Worm (Caenorhabditis elegans): ENCODE results near the gene D1086.6.

D1086.6 gene

DNA sequence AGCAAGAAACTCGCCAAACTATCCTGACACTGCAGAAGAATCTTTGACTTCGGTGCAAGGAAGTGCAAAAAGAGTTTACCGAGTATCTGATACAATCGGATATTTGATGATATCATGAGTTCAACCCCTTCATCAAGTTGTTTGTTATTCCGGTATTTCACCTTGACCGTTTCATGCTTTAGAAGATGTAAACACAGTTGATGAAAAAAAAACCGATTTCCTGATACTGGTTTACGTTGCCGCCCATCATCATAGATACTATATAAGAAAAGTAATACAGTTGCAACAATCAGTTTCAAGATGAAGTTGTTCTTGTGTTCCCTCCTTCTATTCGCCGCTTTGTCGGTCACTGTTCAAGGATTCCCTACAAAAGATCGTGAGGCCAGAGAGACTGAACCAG lies 27.9 kb downstream of the D1086.6 start, which contains the start of gene H39E23.3:
TSS of gene H39E23.3 (plus strand) at position 301 of the 400 bp plus-strand sequence.
- TF ChIP-seq hnd-1 (tag; optimal IDR thresholded peaks at IDR 0.05) (no peak), ceh-36 (tag; optimal IDR thresholded peaks at IDR 0.05) (no peak), scrt-1 (GFP tag; IDR thresholded peaks at IDR 0.05) (no peak), F13C5.2 (tag; optimal IDR thresholded peaks at IDR 0.05) (no peak), sea-1 (GFP tag; conservative IDR thresholded peaks at IDR 0.05) (no peak), hmbx-1 (tag; optimal IDR thresholded peaks at IDR 0.05) (no peak), flt-1 (GFP tag; IDR thresholded peaks at IDR 0.05) (no peak), ceh-13 (GFP tag; optimal IDR thresholded peaks at IDR 0.05) (no peak), B0310.2 (tag; optimal IDR thresholded peaks at IDR 0.05) (no peak), aly-1 (tag; optimal IDR thresholded peaks at IDR 0.05) (no peak), ama-1 (optimal IDR thresholded peaks at IDR 0.05) (no peak)

DNA sequence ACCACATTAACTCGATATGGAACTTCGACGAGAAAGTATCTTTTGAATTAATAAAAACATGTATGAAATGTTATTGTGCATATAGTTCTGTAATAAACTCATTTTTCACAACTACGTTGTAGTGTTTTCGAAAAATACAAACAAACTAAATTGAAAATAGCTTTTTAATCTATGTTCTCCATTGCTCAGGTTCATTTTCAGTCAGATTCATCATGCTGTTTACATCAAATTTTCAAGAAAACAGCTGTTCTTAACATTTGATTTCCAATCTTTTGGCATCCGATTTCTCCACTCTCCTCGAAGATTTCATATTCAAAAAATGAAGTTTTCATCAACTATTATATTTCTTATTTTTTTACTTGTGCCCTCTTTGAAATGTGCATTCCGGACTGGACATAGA lies 30.4 kb downstream of the D1086.6 start, which contains the start of gene H39E23.2:
TSS of gene H39E23.2 (plus strand) at position 301 of the 400 bp plus-strand sequence.
- TF ChIP-seq hnd-1 (tag; optimal IDR thresholded peaks at IDR 0.05) (no peak), hmg-4 (GFP tag; optimal IDR thresholded peaks at IDR 0.05) (no peak), ama-1 (optimal IDR thresholded peaks at IDR 0.05) (no peak), F13C5.2 (tag; optimal IDR thresholded peaks at IDR 0.05) (no peak), tbx-11 (GFP tag; IDR thresholded peaks at IDR 0.05) (no peak), ceh-13 (GFP tag; optimal IDR thresholded peaks at IDR 0.05) (no peak), sea-1 (GFP tag; conservative IDR thresholded peaks at IDR 0.05) (no peak), tbx-37 (GFP tag; conservative IDR thresholded peaks at IDR 0.05) (no peak), ceh-36 (tag; optimal IDR thresholded peaks at IDR 0.05) (no peak), hmbx-1 (tag; optimal IDR thresholded peaks at IDR 0.05) (no peak), flt-1 (GFP tag; IDR thresholded peaks at IDR 0.05) (no peak), pes-1 (GFP tag; IDR thresholded peaks at IDR 0.05) (no peak)

DNA sequence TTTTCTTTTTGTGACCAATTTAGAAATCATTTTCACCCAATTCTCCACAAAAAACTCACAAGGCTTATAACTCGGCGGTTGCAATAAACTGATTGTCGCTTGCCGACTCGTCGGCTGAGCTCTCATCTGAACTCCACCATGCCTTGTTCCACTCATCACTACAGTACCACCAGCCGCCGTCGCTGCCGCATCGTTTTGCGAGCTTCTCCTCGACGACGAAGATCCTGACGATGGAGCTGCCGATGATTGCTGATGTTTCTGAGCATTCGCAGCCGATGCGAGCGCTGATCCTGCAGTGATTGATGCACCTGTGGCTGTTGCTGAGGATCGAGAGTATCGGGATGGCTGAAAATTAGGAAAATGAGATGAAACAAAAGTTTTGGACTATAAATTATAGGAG lies 41.1 kb downstream of the D1086.6 start:
- TF ChIP-seq tra-4 (tag; optimal IDR thresholded peaks at IDR 0.05) (no peak), hnd-1 (tag; optimal IDR thresholded peaks at IDR 0.05) (no peak), tbx-11 (GFP tag; IDR thresholded peaks at IDR 0.05) (no peak), hmbx-1 (tag; optimal IDR thresholded peaks at IDR 0.05) (no peak), B0310.2 (tag; optimal IDR thresholded peaks at IDR 0.05) (no peak), sea-1 (GFP tag; conservative IDR thresholded peaks at IDR 0.05) (no peak), ceh-36 (tag; optimal IDR thresholded peaks at IDR 0.05) (no peak), tbx-37 (GFP tag; conservative IDR thresholded peaks at IDR 0.05) (no peak), hmg-4 (GFP tag; optimal IDR thresholded peaks at IDR 0.05) (no peak)

DNA sequence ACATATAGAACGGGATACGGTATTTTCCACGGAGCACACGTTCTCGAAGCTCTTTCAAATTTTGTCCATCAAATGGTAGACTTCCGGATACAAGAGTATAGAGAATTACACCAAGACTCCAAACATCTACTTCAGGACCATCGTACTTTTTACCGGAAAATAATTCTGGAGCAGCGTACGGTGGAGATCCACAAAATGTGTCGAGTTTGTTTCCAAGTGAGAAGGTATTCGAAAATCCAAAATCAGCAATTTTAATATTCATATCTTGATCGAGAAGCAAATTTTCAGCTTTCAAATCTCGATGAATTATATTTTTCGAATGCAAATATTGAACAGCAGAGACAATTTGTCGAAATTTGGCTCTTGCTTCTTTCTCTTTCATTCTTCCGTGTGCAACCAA lies 43.6 kb downstream of the D1086.6 start:
- TF ChIP-seq flt-1 (GFP tag; IDR thresholded peaks at IDR 0.05), result no peak
- no peak for TF ChIP-seq ceh-36 (tag; optimal IDR thresholded peaks at IDR 0.05)
- TF ChIP-seq ets-7 (tag; optimal IDR thresholded peaks at IDR 0.05), result no peak
- no peak for TF ChIP-seq pes-1 (GFP tag; IDR thresholded peaks at IDR 0.05)
- TF ChIP-seq sea-1 (GFP tag; conservative IDR thresholded peaks at IDR 0.05), result no peak

DNA sequence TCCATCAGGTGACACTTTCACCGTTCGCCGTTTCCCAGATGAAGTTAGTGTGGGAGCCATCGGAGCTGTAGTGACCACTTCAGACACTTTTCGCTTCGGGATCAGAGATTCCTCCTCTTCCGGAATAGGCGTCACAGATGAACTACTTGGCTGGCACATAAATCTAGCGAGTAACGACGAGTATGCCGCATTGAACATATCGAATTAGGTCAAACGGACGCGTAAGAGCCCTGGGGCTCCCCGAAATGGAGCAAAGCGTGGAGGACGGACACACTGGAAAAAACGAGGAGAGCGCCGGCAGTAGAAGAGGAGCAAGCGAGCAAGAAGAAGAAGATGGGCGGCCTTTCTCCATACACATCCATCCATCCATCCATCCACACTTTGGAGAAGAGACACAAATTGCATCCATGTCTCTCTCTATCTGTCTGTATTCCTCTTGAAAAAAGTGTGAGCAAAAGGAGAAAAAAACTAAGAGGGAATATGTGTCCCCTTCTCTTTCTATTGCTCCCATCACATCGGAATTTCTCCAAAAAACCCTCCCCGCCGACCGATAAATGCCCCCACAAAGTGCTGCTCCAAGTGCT lies 46.8 kb downstream of the D1086.6 start:
- TF ChIP-seq ama-1 (optimal IDR thresholded peaks at IDR 0.05), result no peak
- no peak for TF ChIP-seq flt-1 (GFP tag; IDR thresholded peaks at IDR 0.05)
- TF ChIP-seq sea-1 (GFP tag; conservative IDR thresholded peaks at IDR 0.05), result no peak
- no peak for TF ChIP-seq hmg-4 (GFP tag; optimal IDR thresholded peaks at IDR 0.05)
- TF ChIP-seq scrt-1 (GFP tag; IDR thresholded peaks at IDR 0.05), result no peak
- no peak for TF ChIP-seq hnd-1 (tag; optimal IDR thresholded peaks at IDR 0.05)
- TF ChIP-seq F13C5.2 (tag; optimal IDR thresholded peaks at IDR 0.05), result no peak
- no peak for TF ChIP-seq ceh-36 (tag; optimal IDR thresholded peaks at IDR 0.05)
- no peak for TF ChIP-seq tbx-11 (GFP tag; IDR thresholded peaks at IDR 0.05)
- TF ChIP-seq tbx-37 (GFP tag; conservative IDR thresholded peaks at IDR 0.05), result no peak
- TF ChIP-seq pes-1 (GFP tag; IDR thresholded peaks at IDR 0.05), result no peak
- no peak for TF ChIP-seq hmbx-1 (tag; optimal IDR thresholded peaks at IDR 0.05)
- no peak for TF ChIP-seq ceh-13 (GFP tag; optimal IDR thresholded peaks at IDR 0.05)
- TF ChIP-seq aly-1 (tag; optimal IDR thresholded peaks at IDR 0.05), result no peak
- TF ChIP-seq tra-4 (tag; optimal IDR thresholded peaks at IDR 0.05), result no peak
- no peak for TF ChIP-seq ets-7 (tag; optimal IDR thresholded peaks at IDR 0.05)

DNA sequence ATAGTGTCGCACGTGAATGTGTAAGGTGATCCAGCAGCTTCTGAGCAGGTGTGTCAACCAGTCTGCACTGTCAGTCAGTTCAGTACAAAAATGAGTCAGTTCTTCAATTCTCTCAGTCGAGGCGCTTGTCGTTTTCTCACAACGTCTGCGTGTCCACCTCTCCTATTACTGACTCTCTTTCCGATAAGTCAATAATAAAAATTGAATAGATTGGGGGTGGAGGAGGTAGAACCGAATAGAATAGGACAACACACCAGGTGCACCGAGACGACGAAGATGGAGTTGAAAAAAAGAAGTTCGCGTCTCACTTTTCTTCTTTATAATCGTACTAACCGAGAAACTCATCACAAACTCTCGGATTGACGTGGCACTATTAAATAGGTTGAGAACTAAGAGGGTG lies 48.2 kb downstream of the D1086.6 start:
- TF ChIP-seq tbx-11 (GFP tag; IDR thresholded peaks at IDR 0.05) (no peak), ceh-36 (tag; optimal IDR thresholded peaks at IDR 0.05) (no peak), ama-1 (optimal IDR thresholded peaks at IDR 0.05) (no peak), ets-7 (tag; optimal IDR thresholded peaks at IDR 0.05) (no peak), pes-1 (GFP tag; IDR thresholded peaks at IDR 0.05) (no peak)

DNA sequence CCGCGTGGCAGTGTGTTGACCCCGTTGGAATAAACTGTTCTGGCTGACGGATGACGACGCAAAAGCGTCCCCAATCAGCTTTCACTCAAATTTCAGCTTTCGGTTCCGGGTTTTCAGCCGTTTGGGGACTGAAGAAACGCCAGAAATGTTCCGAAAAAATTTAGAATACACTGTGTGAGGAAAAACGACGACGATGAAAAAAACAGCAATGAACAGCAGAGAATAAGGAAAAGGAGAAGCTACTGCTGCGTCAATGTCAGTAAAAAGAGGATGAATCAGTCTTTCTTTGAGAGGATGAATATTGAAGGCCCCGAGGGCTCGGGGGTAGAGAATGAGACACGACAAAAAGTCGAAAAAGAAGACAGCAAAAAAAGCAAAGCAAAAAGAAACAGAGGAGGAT lies 49.3 kb downstream of the D1086.6 start:
- TF ChIP-seq sea-1 (GFP tag; conservative IDR thresholded peaks at IDR 0.05) (no peak), ceh-13 (GFP tag; optimal IDR thresholded peaks at IDR 0.05) (no peak), tbx-11 (GFP tag; IDR thresholded peaks at IDR 0.05) (no peak), aly-1 (tag; optimal IDR thresholded peaks at IDR 0.05) (no peak), B0310.2 (tag; optimal IDR thresholded peaks at IDR 0.05) (no peak), pes-1 (GFP tag; IDR thresholded peaks at IDR 0.05) (no peak), hmg-4 (GFP tag; optimal IDR thresholded peaks at IDR 0.05) (no peak), scrt-1 (GFP tag; IDR thresholded peaks at IDR 0.05) (no peak), F13C5.2 (tag; optimal IDR thresholded peaks at IDR 0.05) (no peak), ets-7 (tag; optimal IDR thresholded peaks at IDR 0.05) (no peak), hmbx-1 (tag; optimal IDR thresholded peaks at IDR 0.05) (no peak), tbx-37 (GFP tag; conservative IDR thresholded peaks at IDR 0.05) (no peak), hnd-1 (tag; optimal IDR thresholded peaks at IDR 0.05) (no peak), ceh-36 (tag; optimal IDR thresholded peaks at IDR 0.05) (no peak)

DNA sequence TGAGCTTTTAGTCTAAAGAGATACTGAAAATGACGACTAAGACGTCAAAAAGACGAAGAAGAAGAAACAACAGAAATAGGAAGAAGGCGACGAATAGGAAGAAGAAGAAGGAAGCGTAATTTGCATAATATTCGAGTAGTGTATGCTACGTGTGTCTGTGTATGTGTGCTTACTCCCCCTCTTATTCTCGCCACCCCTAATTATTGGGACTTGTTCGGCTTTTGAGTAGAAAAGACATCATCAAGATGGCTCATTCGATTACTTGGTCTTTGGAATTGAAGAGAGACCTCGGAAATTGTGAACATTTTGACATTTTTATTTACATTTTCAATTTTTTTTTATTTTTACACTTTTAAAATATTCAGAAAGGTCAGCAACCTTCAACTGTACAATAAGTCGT lies 50.6 kb downstream of the D1086.6 start:
- TF ChIP-seq ama-1 (optimal IDR thresholded peaks at IDR 0.05), result no peak
- TF ChIP-seq ceh-13 (GFP tag; optimal IDR thresholded peaks at IDR 0.05), result no peak
- TF ChIP-seq tra-4 (tag; optimal IDR thresholded peaks at IDR 0.05), result no peak
- TF ChIP-seq pes-1 (GFP tag; IDR thresholded peaks at IDR 0.05), result no peak
- no peak for TF ChIP-seq tbx-11 (GFP tag; IDR thresholded peaks at IDR 0.05)
- TF ChIP-seq ceh-36 (tag; optimal IDR thresholded peaks at IDR 0.05), result no peak
- no peak for TF ChIP-seq hnd-1 (tag; optimal IDR thresholded peaks at IDR 0.05)
- no peak for TF ChIP-seq flt-1 (GFP tag; IDR thresholded peaks at IDR 0.05)
- TF ChIP-seq hmg-4 (GFP tag; optimal IDR thresholded peaks at IDR 0.05), result no peak
- no peak for TF ChIP-seq sea-1 (GFP tag; conservative IDR thresholded peaks at IDR 0.05)
- TF ChIP-seq F13C5.2 (tag; optimal IDR thresholded peaks at IDR 0.05), result no peak
- TF ChIP-seq scrt-1 (GFP tag; IDR thresholded peaks at IDR 0.05), result no peak

Measured in whole organism, early embryonic.